Worm (Caenorhabditis elegans) whole organism, young adult: Measurements from ENCODE around the gene Y67D8C.6.

ENCODE experiments used
- B0019.2 ChIP-seq: fragments of 200-800 bp; sonication (Bioruptor generic); conservative IDR thresholded peaks from 2 replicates; pipeline ENCODE4 v1.3.6; 2022; ENCODE audit warnings: missing genetic modification reagents, missing genetic modification characterization, missing compliant biosample characterization
- D2030.7 ChIP-seq: fragments of 200-800 bp; sonication (Bioruptor generic); IDR thresholded peaks from 2 replicates; pipeline ENCODE4 v1.3.6; 2022; ENCODE audit warnings: missing genetic modification reagents, missing genetic modification characterization, missing compliant biosample characterization
- F22D6.2 ChIP-seq: sonication (generic microtip); optimal IDR thresholded peaks from 2 replicates; lab custom pipeline; 2016; ENCODE audit warnings: mild to moderate bottlenecking, missing genetic modification characterization, missing compliant biosample characterization
- F23B12.7 ChIP-seq: sonication (generic microtip); optimal IDR thresholded peaks from 2 replicates; lab custom pipeline; 2017; ENCODE audit warnings: missing genetic modification characterization, mild to moderate bottlenecking, missing compliant biosample characterization, antibody characterized with exemption, moderate library complexity; ENCODE audit not compliant: insufficient read depth
- F33H1.4 ChIP-seq: fragments of 200-800 bp; sonication (Bioruptor generic); IDR thresholded peaks from 2 replicates; pipeline ENCODE4 v1.3.6; 2022; ENCODE audit warnings: missing genetic modification reagents, missing genetic modification characterization, missing compliant biosample characterization
- F39B2.1 ChIP-seq: fragments of 200-800 bp; sonication (Bioruptor generic); IDR thresholded peaks from 2 replicates; pipeline ENCODE4 v1.3.6; 2022; ENCODE audit warnings: missing genetic modification reagents, missing genetic modification characterization, missing compliant biosample characterization
- F55B11.4 ChIP-seq: sonication (generic microtip); optimal IDR thresholded peaks from 2 replicates; lab custom pipeline; 2016; ENCODE audit warnings: missing compliant biosample characterization, missing genetic modification characterization, borderline replicate concordance; ENCODE audit not compliant: insufficient read depth
- T26A5.8 ChIP-seq: sonication (generic microtip); optimal IDR thresholded peaks from 2 replicates; lab custom pipeline; 2016; ENCODE audit warnings: missing genetic modification characterization, missing compliant biosample characterization
- Y53F4B.3 ChIP-seq: fragments of 200-800 bp; sonication (Bioruptor generic); IDR thresholded peaks from 2 replicates; pipeline ENCODE4 v1.3.6; 2022; ENCODE audit warnings: missing genetic modification reagents, missing genetic modification characterization, missing compliant biosample characterization
- Y67H2A.10 ChIP-seq: fragments of 200-800 bp; sonication (Bioruptor generic); conservative IDR thresholded peaks from 2 replicates; pipeline ENCODE4 v1.3.6; 2022; ENCODE audit warnings: missing genetic modification reagents, missing genetic modification characterization, missing compliant biosample characterization
- ZK185.1 ChIP-seq: sonication (generic microtip); optimal IDR thresholded peaks from 2 replicates; lab custom pipeline; 2016; ENCODE audit warnings: mild to moderate bottlenecking, missing genetic modification characterization, missing compliant biosample characterization; ENCODE audit not compliant: poor library complexity, severe bottlenecking
- attf-3 ChIP-seq: fragments of 200-800 bp; sonication (Bioruptor generic); conservative IDR thresholded peaks from 2 replicates; pipeline ENCODE4 v1.3.6; 2022; ENCODE audit warnings: missing genetic modification reagents, missing genetic modification characterization, missing compliant biosample characterization
- ceh-100 ChIP-seq: fragments of 200-800 bp; sonication (Bioruptor generic); IDR thresholded peaks from 2 replicates; pipeline ENCODE4 v1.3.6; 2022; ENCODE audit warnings: missing genetic modification reagents, missing genetic modification characterization, missing compliant biosample characterization
- ceh-27 ChIP-seq: fragments of 200-800 bp; sonication (Bioruptor generic); optimal IDR thresholded peaks from 2 replicates; lab custom pipeline; 2018; ENCODE audit warnings: mild to moderate bottlenecking, missing genetic modification characterization, moderate library complexity, missing compliant biosample characterization
- ceh-91 ChIP-seq: fragments of 200-800 bp; sonication (Bioruptor generic); IDR thresholded peaks from 2 replicates; pipeline ENCODE4 v1.3.6; 2022; ENCODE audit warnings: missing genetic modification reagents, missing genetic modification characterization, missing compliant biosample characterization
- die-1 ChIP-seq: sonication (generic microtip); optimal IDR thresholded peaks from 2 replicates; lab custom pipeline; 2016; ENCODE audit warnings: missing genotype, mild to moderate bottlenecking, missing genetic modification characterization, missing compliant biosample characterization
- egl-18 ChIP-seq: fragments of 200-800 bp; sonication (Bioruptor generic); IDR thresholded peaks from 2 replicates; pipeline ENCODE4 v1.3.6; 2022; ENCODE audit warnings: missing genetic modification reagents, missing genetic modification characterization, missing compliant biosample characterization
- egrh-3 ChIP-seq: fragments of 200-800 bp; sonication (Bioruptor generic); IDR thresholded peaks from 2 replicates; pipeline ENCODE4 v1.3.6; 2022; ENCODE audit warnings: missing genetic modification reagents, missing genetic modification characterization, missing compliant biosample characterization
- ets-4 ChIP-seq: fragments of 200-800 bp; sonication (Bioruptor generic); optimal IDR thresholded peaks from 2 replicates; lab custom pipeline; 2018; ENCODE audit warnings: mild to moderate bottlenecking, missing genetic modification characterization, missing compliant biosample characterization
- him-1 ChIP-seq: sonication (generic microtip); optimal IDR thresholded peaks from 2 replicates; lab custom pipeline; 2016; ENCODE audit warnings: missing genotype, missing genetic modification reagents, missing genetic modification characterization, missing compliant biosample characterization
- hrde-1 ChIP-seq: sonication (generic microtip); optimal IDR thresholded peaks from 2 replicates; lab custom pipeline; 2016; ENCODE audit warnings: missing genetic modification characterization, mild to moderate bottlenecking, missing compliant biosample characterization, moderate library complexity, missing genotype, missing genetic modification reagents, borderline replicate concordance
- lin-26 ChIP-seq: fragments of 200-800 bp; sonication (Bioruptor generic); IDR thresholded peaks from 2 replicates; pipeline ENCODE4 v1.3.6; 2022; ENCODE audit warnings: missing genetic modification reagents, missing genetic modification characterization, missing compliant biosample characterization
- lin-40 ChIP-seq: sonication (generic microtip); optimal IDR thresholded peaks from 2 replicates; lab custom pipeline; 2016; ENCODE audit warnings: missing genetic modification characterization, mild to moderate bottlenecking, missing compliant biosample characterization, missing genotype, missing genetic modification reagents
- lin-54 ChIP-seq: fragments of 200-800 bp; sonication (Bioruptor generic); optimal IDR thresholded peaks from 2 replicates; lab custom pipeline; 2018; ENCODE audit warnings: mild to moderate bottlenecking, missing genetic modification characterization, missing compliant biosample characterization
- lir-1 ChIP-seq: fragments of 200-800 bp; sonication (Bioruptor generic); conservative IDR thresholded peaks from 2 replicates; pipeline ENCODE4 v1.3.6; 2022; ENCODE audit warnings: missing genetic modification reagents, missing genetic modification characterization, missing compliant biosample characterization
- lsl-1 ChIP-seq: fragments of 200-800 bp; sonication (Bioruptor generic); optimal IDR thresholded peaks from 2 replicates; lab custom pipeline; 2018; ENCODE audit warnings: mild to moderate bottlenecking, missing genetic modification characterization, moderate library complexity, missing compliant biosample characterization
- madf-3 ChIP-seq: fragments of 200-800 bp; sonication (Bioruptor generic); IDR thresholded peaks from 2 replicates; pipeline ENCODE4 v1.3.6; 2022; ENCODE audit warnings: missing genetic modification reagents, missing genetic modification characterization, missing compliant biosample characterization
- madf-6 ChIP-seq: fragments of 200-800 bp; sonication (Bioruptor generic); IDR thresholded peaks from 2 replicates; pipeline ENCODE4 v1.3.6; 2022; ENCODE audit warnings: missing genetic modification reagents, missing genetic modification characterization, missing compliant biosample characterization
- mcd-1 ChIP-seq: fragments of 200-800 bp; sonication (Bioruptor generic); IDR thresholded peaks from 2 replicates; pipeline ENCODE4 v1.3.6; 2022; ENCODE audit warnings: missing genetic modification reagents, missing genetic modification characterization, missing compliant biosample characterization
- mes-4 ChIP-seq: sonication (generic microtip); optimal IDR thresholded peaks from 2 replicates; lab custom pipeline; 2016; ENCODE audit warnings: missing genotype, missing genetic modification characterization, missing compliant biosample characterization
- nfya-2 ChIP-seq: fragments of 200-800 bp; sonication (Bioruptor generic); IDR thresholded peaks from 2 replicates; pipeline ENCODE4 v1.3.6; 2022; ENCODE audit warnings: missing genetic modification reagents, missing genetic modification characterization, missing compliant biosample characterization
- nhr-27 ChIP-seq: fragments of 200-800 bp; sonication (Bioruptor generic); optimal IDR thresholded peaks from 2 replicates; lab custom pipeline; 2018; ENCODE audit warnings: mild to moderate bottlenecking, missing genetic modification characterization, moderate library complexity, missing compliant biosample characterization
- repo-1 ChIP-seq: sonication (generic microtip); optimal IDR thresholded peaks from 2 replicates; lab custom pipeline; 2017; ENCODE audit warnings: mild to moderate bottlenecking, missing genetic modification characterization, missing compliant biosample characterization
- sdz-38 ChIP-seq: sonication (generic microtip); optimal IDR thresholded peaks from 2 replicates; lab custom pipeline; 2016; ENCODE audit warnings: missing genotype, missing genetic modification characterization, missing compliant biosample characterization
- snpc-1.3 ChIP-seq: sonication (generic microtip); optimal IDR thresholded peaks from 2 replicates; lab custom pipeline; 2017; ENCODE audit warnings: missing genetic modification characterization, mild to moderate bottlenecking, missing compliant biosample characterization, antibody characterized with exemption, moderate library complexity, missing genotype, missing genetic modification reagents; ENCODE audit not compliant: insufficient read depth
- snpc-4 ChIP-seq, 5 experiments: fragments of 150-350 bp in 1 of 5; sonication (generic microtip) in 4 of 5; optimal IDR thresholded peaks; 2 replicates each; lab custom pipeline; 2014 to 2018; ENCODE audit warnings: missing genetic modification characterization in 5 of 5, missing biosample characterization in 3 of 5, antibody characterized with exemption in 2 of 5, mild to moderate bottlenecking in 2 of 5, missing compliant biosample characterization in 2 of 5, missing genotype in 2 of 5, moderate library complexity in 2 of 5, missing genetic modification reagents in 1 of 5
- sptf-2 ChIP-seq: fragments of 200-800 bp; sonication (Bioruptor generic); optimal IDR thresholded peaks from 2 replicates; lab custom pipeline; 2018; ENCODE audit warnings: mild to moderate bottlenecking, missing genetic modification characterization, missing compliant biosample characterization
- tbp1 ChIP-seq: fragments of 200-800 bp; sonication (Bioruptor generic); optimal IDR thresholded peaks from 2 replicates; lab custom pipeline; 2018; ENCODE audit warnings: mild to moderate bottlenecking, missing genetic modification characterization, missing compliant biosample characterization
- tlf-1 ChIP-seq: fragments of 200-800 bp; sonication (Bioruptor generic); optimal IDR thresholded peaks from 2 replicates; lab custom pipeline; 2018; ENCODE audit warnings: mild to moderate bottlenecking, missing genetic modification characterization, missing compliant biosample characterization
- xnd-1 ChIP-seq: sonication (generic microtip); optimal IDR thresholded peaks from 2 replicates; lab custom pipeline; 2016; ENCODE audit warnings: missing genotype, missing genetic modification reagents, missing genetic modification characterization, missing compliant biosample characterization
- ztf-22 ChIP-seq: fragments of 200-800 bp; sonication (Bioruptor generic); optimal IDR thresholded peaks from 2 replicates; lab custom pipeline; 2018; ENCODE audit warnings: mild to moderate bottlenecking, missing genetic modification characterization, moderate library complexity, missing compliant biosample characterization

Y67D8C.6 gene

DNA sequence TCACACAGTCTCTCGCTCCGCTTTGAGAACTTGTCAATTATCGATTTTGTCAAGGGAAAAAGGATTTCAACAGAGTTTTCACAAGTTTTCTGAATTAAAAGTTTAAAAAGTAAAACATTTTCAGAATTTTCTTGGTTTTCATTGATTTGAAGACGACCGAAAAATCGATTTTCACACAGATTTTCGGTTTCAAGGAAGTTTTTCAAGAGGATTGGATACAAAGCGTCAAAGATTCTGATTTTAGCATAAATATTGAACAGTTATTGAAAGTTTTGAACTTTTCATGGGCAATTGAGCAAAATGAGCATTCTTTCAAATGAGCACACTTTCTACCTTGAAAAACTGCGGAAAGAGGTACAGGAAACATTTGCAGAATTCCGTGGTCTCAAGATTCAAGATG, 8.8 kb upstream of the Y67D8C.6 start, which contains the start of gene Y67D8C.2:
Gene Y67D8C.2 (plus strand): TSS at position 301 of the 400 bp plus-strand sequence.
- TF ChIP-seq Y67H2A.10 (no peak), nhr-27 (no peak), ceh-100 (no peak), B0019.2 (GFP tag; lab: Robert Waterston, UW) (no peak), xnd-1 (tag; lab: Kevin White, UChicago) (no peak), D2030.7 (GFP tag; lab: Robert Waterston, UW) (no peak), Y53F4B.3 (GFP tag; lab: Robert Waterston, UW) (no peak), die-1 (tag; lab: Kevin White, UChicago) (no peak), hrde-1 (tag; lab: Kevin White, UChicago) (no peak), repo-1 (no peak), egrh-3 (GFP tag; lab: Robert Waterston, UW) (no peak), snpc-1.3 (tag; lab: Kevin White, UChicago) (no peak), F23B12.7 (tag; lab: Kevin White, UChicago) (no peak), F39B2.1 (no peak), ztf-22 (GFP tag; lab: Kevin White, UChicago) (no peak)

DNA sequence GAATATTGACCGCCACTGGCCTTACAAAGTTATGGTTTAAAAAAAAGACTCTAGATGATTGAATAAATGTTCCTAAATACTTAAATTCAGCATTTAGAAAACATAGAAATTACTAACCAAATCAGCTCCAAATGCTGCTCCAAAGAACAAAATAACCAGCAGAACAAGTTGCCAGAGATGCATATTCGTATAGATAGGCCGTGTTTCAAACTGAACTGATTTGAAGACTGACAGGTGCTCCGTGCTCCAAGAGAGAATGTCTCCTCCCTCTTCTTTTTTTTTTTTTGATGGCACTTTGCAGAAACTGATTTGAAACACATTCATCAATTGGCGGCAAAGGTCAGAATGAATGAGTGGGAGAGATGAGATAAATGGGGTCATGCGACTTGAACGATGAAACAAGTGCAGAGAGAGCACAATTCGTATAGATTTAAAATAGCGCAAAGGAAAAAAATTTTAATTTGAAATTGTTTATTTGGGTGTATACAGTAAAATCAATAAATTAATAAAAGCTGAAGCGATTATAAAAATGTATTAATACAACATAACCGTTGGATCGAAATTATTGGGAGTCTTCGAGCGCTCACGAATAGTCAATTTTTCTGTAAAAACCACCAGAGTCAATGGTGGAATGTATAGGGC, 6.6 kb upstream of the Y67D8C.6 start, which contains the start of gene cpg-9:
Gene cpg-9 (minus strand): TSS at position 592 of the 642 bp plus-strand sequence.
- TF ChIP-seq repo-1 (no peak), ets-4 (GFP tag; lab: Kevin White, UChicago) (no peak), T26A5.8 (tag; lab: Kevin White, UChicago) (no peak), F55B11.4 (tag; lab: Kevin White, UChicago) (no peak), sdz-38 (tag; lab: Kevin White, UChicago) (no peak), lin-54 (GFP tag; lab: Kevin White, UChicago) (no peak), mes-4 (tag; lab: Kevin White, UChicago) (no peak), madf-3 (GFP tag; lab: Robert Waterston, UW) (no peak), nfya-2 (GFP tag; lab: Robert Waterston, UW) (no peak), tbp1 (no peak), F22D6.2 (tag; lab: Kevin White, UChicago) (no peak), lin-40 (tag; lab: Kevin White, UChicago) (no peak), ZK185.1 (tag; lab: Kevin White, UChicago) (no peak), him-1 (no peak)

DNA sequence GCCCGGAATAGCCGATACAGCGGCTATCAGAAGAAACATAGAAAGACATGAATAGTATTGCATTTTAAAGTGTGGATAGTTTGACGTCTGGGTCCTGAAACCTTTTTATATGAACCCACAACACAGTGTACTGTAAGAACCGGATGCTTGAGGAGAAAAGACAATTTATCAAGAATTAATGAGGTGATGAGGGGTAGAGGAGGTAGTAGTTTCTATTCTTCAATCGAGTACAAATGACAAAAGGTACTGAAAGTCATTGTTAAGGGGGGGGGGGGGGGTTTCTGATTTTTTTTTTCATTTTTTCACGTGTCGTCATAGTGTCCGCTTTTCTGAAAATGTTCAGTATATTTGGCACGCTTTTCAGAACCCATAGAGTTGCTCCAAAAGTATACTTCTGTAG, 3.6 kb upstream of the Y67D8C.6 start, which contains the start of gene Y67D8C.7:
Gene Y67D8C.7 (minus strand): TSS at position 101 of the 400 bp plus-strand sequence.
- TF ChIP-seq egrh-3 (GFP tag; lab: Robert Waterston, UW): no peak
- no peak for TF ChIP-seq tlf-1

DNA sequence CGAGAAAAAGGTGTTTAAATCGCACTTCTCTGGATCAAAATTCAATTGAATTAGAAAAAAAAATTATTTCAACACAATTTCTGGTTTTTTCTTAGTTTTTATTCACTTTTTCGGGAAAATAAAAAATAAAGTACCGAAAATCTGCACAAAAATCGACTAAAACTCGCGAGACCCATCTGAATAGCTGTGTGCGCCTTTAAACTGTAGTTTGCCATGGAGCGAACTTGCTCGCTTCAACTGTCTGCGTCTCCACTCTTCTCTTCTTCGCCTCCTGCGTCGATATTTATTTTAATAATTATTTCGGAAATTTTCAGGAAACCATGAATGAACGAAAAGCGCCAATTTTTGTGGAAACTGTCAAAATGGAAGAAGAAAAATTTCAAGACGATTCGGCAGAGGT, 7.3 kb downstream of the Y67D8C.6 start:
- TF ChIP-seq F23B12.7 (tag; lab: Kevin White, UChicago): no peak
- TF ChIP-seq F55B11.4 (tag; lab: Kevin White, UChicago): no peak
- peak; percentile 55; the same call in 1 of the 2 replicates for TF ChIP-seq attf-3 (GFP tag; lab: Robert Waterston, UW)
- TF ChIP-seq D2030.7 (GFP tag; lab: Robert Waterston, UW): peak; percentile 70
- peak; percentile 86 for TF ChIP-seq madf-6 (GFP tag; lab: Robert Waterston, UW)
- no peak for TF ChIP-seq sptf-2
- no peak for TF ChIP-seq ceh-27 (GFP tag; lab: Kevin White, UChicago)
- TF ChIP-seq egl-18: no peak
- TF ChIP-seq mcd-1: peak; percentile 87
- TF ChIP-seq ceh-100: peak; percentile 68; the same call in 1 of the 2 replicates
- TF ChIP-seq lsl-1 (GFP tag; lab: Kevin White, UChicago): peak; percentile 90
- TF ChIP-seq snpc-4 (GFP tag; optimal IDR thresholded peaks at IDR 0.05; lab: Kevin White, UChicago): no peak
- TF ChIP-seq snpc-4 (tag; optimal IDR thresholded peaks at IDR 0.05; lab: Kevin White, UChicago): no peak
- no peak for TF ChIP-seq lin-26 (GFP tag; lab: Robert Waterston, UW)
- no peak for TF ChIP-seq T26A5.8 (tag; lab: Kevin White, UChicago)
- peak; percentile 82 for TF ChIP-seq ceh-91 (GFP tag; lab: Robert Waterston, UW)
- TF ChIP-seq lir-1: no peak
- TF ChIP-seq F33H1.4 (GFP tag; lab: Robert Waterston, UW): peak; percentile 83
